Worm (Caenorhabditis elegans) whole organism, L4/young adult: ENCODE measurements around the gene glp-1.

ENCODE experiments used
- W03F9.2 ChIP-seq: fragments of 150-350 bp; optimal IDR thresholded peaks from 2 replicates; lab custom pipeline; 2014; ENCODE audit warnings: missing biosample characterization, missing genetic modification characterization
- dao-5 ChIP-seq: sonication (generic microtip); optimal IDR thresholded peaks from 2 replicates; lab custom pipeline; 2016; ENCODE audit warnings: missing genotype, missing genetic modification characterization, moderate library complexity, missing compliant biosample characterization

DNA sequence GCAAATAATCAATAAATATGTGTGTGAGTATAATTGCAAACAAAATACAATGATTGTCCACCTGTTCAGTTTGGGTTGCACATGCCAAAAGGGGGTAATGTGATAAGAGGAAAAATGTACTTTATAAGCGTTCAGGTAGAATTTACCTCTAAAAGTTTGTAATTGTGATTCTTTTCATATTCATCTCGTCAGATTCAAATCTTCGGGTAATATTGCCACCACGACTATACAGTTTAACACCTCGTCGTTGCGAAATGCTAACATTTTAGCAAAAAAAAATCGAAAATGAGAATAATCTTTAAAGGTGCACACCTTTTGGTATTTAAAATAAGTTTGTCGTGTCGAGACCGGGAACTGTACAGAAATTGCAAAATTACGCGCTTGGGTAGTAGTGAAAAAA is 48.8 kb upstream of the glp-1 start, which contains the start of gene nac-2:
- TF ChIP-seq W03F9.2 (tag; lab: Kevin White, UChicago) (no peak), dao-5 (tag; lab: Kevin White, UChicago) (no peak)
